Worm (Caenorhabditis elegans) whole organism, L3 larva: Measurements from ENCODE around the gene str-43.
"Not testable (repeated sequence)": the region's sequence is repeated elsewhere in the genome, so short reads cannot be mapped to it uniquely, and the experiment has no call there.

Experiments used
- R02D3.7 ChIP-seq: fragments of 150-350 bp; optimal IDR thresholded peaks from 2 replicates; lab custom pipeline; 2014; ENCODE audit warnings: missing biosample characterization, missing genetic modification characterization
- ZK546.5 ChIP-seq: sonication (generic microtip); optimal IDR thresholded peaks from 2 replicates; lab custom pipeline; 2017; ENCODE audit warnings: missing biosample characterization, missing genetic modification characterization
- ama-1 ChIP-seq: fragments of 150-350 bp; optimal IDR thresholded peaks from 2 replicates; lab custom pipeline; 2018
- ceh-82 ChIP-seq: fragments of 150-350 bp; optimal IDR thresholded peaks from 2 replicates; lab custom pipeline; 2014; ENCODE audit warnings: missing biosample characterization, missing genetic modification characterization
- ceh-9 ChIP-seq: sonication (generic microtip); optimal IDR thresholded peaks from 2 replicates; lab custom pipeline; 2018; ENCODE audit warnings: missing biosample characterization, missing genetic modification characterization
- daf-12 ChIP-seq: fragments of 150-350 bp; optimal IDR thresholded peaks from 2 replicates; lab custom pipeline; 2014; ENCODE audit warnings: missing biosample characterization, missing genetic modification reagents, missing genetic modification characterization
- egl-27 ChIP-seq: sonication (generic microtip); optimal IDR thresholded peaks from 4 replicates; lab custom pipeline; 2017; ENCODE audit warnings: missing biosample characterization, missing genetic modification reagents, missing genetic modification characterization
- elt-1 ChIP-seq: fragments of 150-350 bp; optimal IDR thresholded peaks from 2 replicates; lab custom pipeline; 2014; ENCODE audit warnings: missing biosample characterization, missing genetic modification characterization
- elt-2 ChIP-seq: sonication (generic microtip); optimal IDR thresholded peaks from 2 replicates; lab custom pipeline; 2016; ENCODE audit warnings: missing genetic modification reagents, mild to moderate bottlenecking, missing genetic modification characterization, missing compliant biosample characterization
- elt-3 ChIP-seq, 3 experiments: fragments of 150-350 bp in 1 of 3; sonication (generic microtip) in 2 of 3; optimal IDR thresholded peaks; 2 replicates in 2 of 3; 4 replicates in 1 of 3; lab custom pipeline; 2014 to 2017; ENCODE audit warnings: missing biosample characterization in 3 of 3, missing genetic modification characterization in 3 of 3
- eor-1 ChIP-seq, 2 experiments: fragments of 150-350 bp; optimal IDR thresholded peaks; 2 replicates each; lab custom pipeline; 2014 to 2018; ENCODE audit warnings: missing biosample characterization in 2 of 2, missing genetic modification characterization in 2 of 2
- fkh-10 ChIP-seq: sonication (generic microtip); optimal IDR thresholded peaks from 2 replicates; lab custom pipeline; 2017; ENCODE audit warnings: missing biosample characterization, missing genetic modification reagents, missing genetic modification characterization
- fos-1 ChIP-seq: fragments of 150-350 bp; optimal IDR thresholded peaks from 2 replicates; lab custom pipeline; 2014; ENCODE audit warnings: missing biosample characterization, missing genetic modification characterization
- hmg-11 ChIP-seq: sonication (generic microtip); optimal IDR thresholded peaks from 2 replicates; lab custom pipeline; 2016; ENCODE audit warnings: missing genetic modification characterization, missing compliant biosample characterization
- jun-1 ChIP-seq: fragments of 150-350 bp; optimal IDR thresholded peaks from 2 replicates; lab custom pipeline; 2014; ENCODE audit warnings: missing biosample characterization, missing genetic modification reagents, missing genetic modification characterization
- lin-15B ChIP-seq: fragments of 150-350 bp; optimal IDR thresholded peaks from 2 replicates; lab custom pipeline; 2014; ENCODE audit warnings: missing biosample characterization, missing genetic modification characterization
- lsy-12 ChIP-seq: sonication (generic microtip); optimal IDR thresholded peaks from 2 replicates; lab custom pipeline; 2016; ENCODE audit warnings: mild to moderate bottlenecking, missing genetic modification characterization, missing compliant biosample characterization
- mml-1 ChIP-seq: fragments of 150-350 bp; sonication (generic microtip); optimal IDR thresholded peaks from 3 replicates; lab custom pipeline; 2014; ENCODE audit warnings: missing biosample characterization, missing genetic modification characterization
- nhr-11 ChIP-seq: fragments of 150-350 bp; optimal IDR thresholded peaks from 2 replicates; lab custom pipeline; 2014; ENCODE audit warnings: missing biosample characterization, missing genetic modification characterization
- nhr-12 ChIP-seq: fragments of 150-350 bp; optimal IDR thresholded peaks from 2 replicates; lab custom pipeline; 2014; ENCODE audit warnings: missing biosample characterization, missing genetic modification characterization
- nhr-237 ChIP-seq: fragments of 150-350 bp; optimal IDR thresholded peaks from 2 replicates; lab custom pipeline; 2014; ENCODE audit warnings: missing biosample characterization, missing genetic modification characterization
- nhr-25 ChIP-seq: sonication (generic microtip); optimal IDR thresholded peaks from 2 replicates; lab custom pipeline; 2017; ENCODE audit warnings: missing biosample characterization, missing genetic modification characterization
- nhr-43 ChIP-seq: sonication (generic microtip); optimal IDR thresholded peaks from 2 replicates; lab custom pipeline; 2016; ENCODE audit warnings: mild to moderate bottlenecking, missing genetic modification characterization, missing compliant biosample characterization; ENCODE audit not compliant: poor library complexity, severe bottlenecking
- nhr-76 ChIP-seq: fragments of 150-350 bp; sonication (generic microtip); optimal IDR thresholded peaks from 5 replicates; lab custom pipeline; 2014; ENCODE audit warnings: missing biosample characterization, missing genetic modification characterization
- nhr-77 ChIP-seq: fragments of 150-350 bp; optimal IDR thresholded peaks from 2 replicates; lab custom pipeline; 2014; ENCODE audit warnings: missing biosample characterization, missing genetic modification characterization
- sea-2 ChIP-seq: fragments of 150-350 bp; sonication (generic microtip); optimal IDR thresholded peaks from 4 replicates; lab custom pipeline; 2014; ENCODE audit warnings: missing biosample characterization, missing genetic modification reagents, missing genetic modification characterization
- unc-62 ChIP-seq: fragments of 150-350 bp; sonication (generic microtip); optimal IDR thresholded peaks from 4 replicates; lab custom pipeline; 2014; ENCODE audit warnings: missing biosample characterization, missing genetic modification reagents, missing genetic modification characterization
- zag-1 ChIP-seq: fragments of 150-350 bp; optimal IDR thresholded peaks from 2 replicates; lab custom pipeline; 2014; ENCODE audit warnings: missing biosample characterization, missing genetic modification characterization
- ztf-11 ChIP-seq: fragments of 150-350 bp; optimal IDR thresholded peaks from 2 replicates; lab custom pipeline; 2014; ENCODE audit warnings: missing biosample characterization, missing genetic modification characterization
- ztf-4 ChIP-seq: fragments of 150-350 bp; optimal IDR thresholded peaks from 2 replicates; lab custom pipeline; 2014; ENCODE audit warnings: missing biosample characterization, missing genetic modification characterization

The str-43 gene

ce11 chrV:15758449-15758848 is 6.5 kb upstream of the str-43 start, which contains the start of gene str-9:
Gene str-9, plus strand, starts transcription at chrV:15758749.
- TF ChIP-seq zag-1 (tag; lab: Kevin White, UChicago) (no peak), ceh-9 (tag; lab: Kevin White, UChicago) (no peak), ztf-4 (tag; lab: Kevin White, UChicago) (no peak), jun-1 (tag; lab: Kevin White, UChicago) (no peak), ama-1 (lab: Kevin White, UChicago) (no peak), fkh-10 (GFP tag; lab: Kevin White, UChicago) (no peak), hmg-11 (tag; lab: Kevin White, UChicago) (no peak), nhr-77 (tag; lab: Kevin White, UChicago) (no peak), lin-15B (no peak), R02D3.7 (tag; lab: Kevin White, UChicago) (no peak), ztf-11 (no peak), nhr-25 (no peak), lsy-12 (tag; lab: Kevin White, UChicago) (no peak), sea-2 (GFP tag; lab: Kevin White, UChicago) (no peak), ZK546.5 (tag; lab: Kevin White, UChicago) (no peak), mml-1 (tag; lab: Kevin White, UChicago) (no peak), nhr-237 (tag; lab: Kevin White, UChicago) (no peak), ceh-82 (no peak), elt-1 (tag; lab: Kevin White, UChicago) (no peak), unc-62 (GFP tag; lab: Kevin White, UChicago) (no peak)

- TF ChIP-seq ZK546.5 (tag; lab: Kevin White, UChicago): no peak
- no peak for TF ChIP-seq eor-1 (tag; optimal IDR thresholded peaks at IDR 0.05; lab: Kevin White, UChicago)
- TF ChIP-seq jun-1 (tag; lab: Kevin White, UChicago): no peak
- TF ChIP-seq fkh-10 (GFP tag; lab: Kevin White, UChicago): no peak
- no peak for TF ChIP-seq nhr-77 (tag; lab: Kevin White, UChicago)
- no peak for TF ChIP-seq ama-1 (lab: Kevin White, UChicago)
- no peak for TF ChIP-seq nhr-11 (tag; lab: Kevin White, UChicago)
- no peak for TF ChIP-seq daf-12 (tag; lab: Kevin White, UChicago)
- no peak for TF ChIP-seq nhr-43
- no peak for TF ChIP-seq egl-27 (tag; lab: Kevin White, UChicago)
- TF ChIP-seq, all 47 proteins: peak for 0
These were observed 5.7 kb upstream of the str-43 start for ce11 chrV:15757645-15758044.

ce11 chrV:15754731-15755130 is 2.8 kb upstream of the str-43 start, which contains the start of gene str-8:
Gene str-8, plus strand, starts transcription at chrV:15755031.
- TF ChIP-seq nhr-11 (tag; lab: Kevin White, UChicago); ceh-82; nhr-12 (tag; lab: Kevin White, UChicago): not testable (repeated sequence)

ce11 chrV:15752941-15753340 is 992 bp upstream of the str-43 start, which contains the start of gene str-5:
Gene str-5, plus strand, starts transcription at chrV:15753241.
- not testable (repeated sequence) for TF ChIP-seq nhr-43; fos-1 (tag; lab: Kevin White, UChicago); ZK546.5 (tag; lab: Kevin White, UChicago)

- TF ChIP-seq lsy-12 (tag; lab: Kevin White, UChicago) (no peak), nhr-76 (tag; lab: Kevin White, UChicago) (no peak), elt-2 (no peak), ceh-9 (tag; lab: Kevin White, UChicago) (no peak)
These were observed 1.8 kb downstream of the str-43 start, which contains the start of gene str-6 for ce11 chrV:15750130-15750529. Gene str-6, minus strand, starts transcription at chrV:15750230.

ce11 chrV:15748343-15748742 is 3.6 kb downstream of the str-43 start, which contains the start of gene T23D5.8:
Gene T23D5.8, minus strand, starts transcription at chrV:15748443.
- not testable (repeated sequence) for TF ChIP-seq ama-1 (lab: Kevin White, UChicago); mml-1 (tag; lab: Kevin White, UChicago); elt-2
- TF ChIP-seq, all 47 proteins: peak for 0; not testable (repeated sequence) for 47

- not testable (repeated sequence) for TF ChIP-seq elt-3 (tag; optimal IDR thresholded peaks at IDR 0.05; lab: Kevin White, UChicago); jun-1 (tag; lab: Kevin White, UChicago); nhr-43
These were observed 7.6 kb downstream of the str-43 start, which contains the start of gene str-19 for ce11 chrV:15744366-15744765. Gene str-19, minus strand, starts transcription at chrV:15744466.
